Fruit fly (Drosophila melanogaster): ENCODE measurements around the gene CG34409.

The CG34409 gene

dm6 chr3R:9783240-9783917 lies 37.2 kb upstream of the CG34409 start:
- TF ChIP-seq CG7045 (GFP tag; optimal IDR thresholded peaks at IDR 0.05): no peak
- TF ChIP-seq tj (GFP tag; optimal IDR thresholded peaks at IDR 0.05): no peak
- TF ChIP-seq Mnt (GFP tag; optimal IDR thresholded peaks at IDR 0.05): no peak
- no peak for TF ChIP-seq toe (GFP tag; optimal IDR thresholded peaks at IDR 0.05)
- TF ChIP-seq bab1 (GFP tag; optimal IDR thresholded peaks at IDR 0.05): peak; percentile 62
- no peak for TF ChIP-seq pad (GFP tag; optimal IDR thresholded peaks at IDR 0.05)
- TF ChIP-seq cnc (optimal IDR thresholded peaks at IDR 0.05): no peak
- no peak for TF ChIP-seq CG11617 (GFP tag; optimal IDR thresholded peaks at IDR 0.05)
- TF ChIP-seq CG5204 (GFP tag; optimal IDR thresholded peaks at IDR 0.05): no peak
- no peak for TF ChIP-seq Hr96 (GFP tag; optimal IDR thresholded peaks at IDR 0.05)
- TF ChIP-seq CG14711 (tag; optimal IDR thresholded peaks at IDR 0.05): peak; percentile 18
- no peak for TF ChIP-seq CG12768 (GFP tag; optimal IDR thresholded peaks at IDR 0.05)
- TF ChIP-seq CG7101 (tag; optimal IDR thresholded peaks at IDR 0.05): peak; percentile 16
- peak; percentile 37 for TF ChIP-seq CG33017 (tag; optimal IDR thresholded peaks at IDR 0.05)
- TF ChIP-seq CG1620 (GFP tag; optimal IDR thresholded peaks at IDR 0.05): no peak
- no peak for TF ChIP-seq kay (GFP tag; ENCODE audit: borderline replicate concordance)
- no peak for TF ChIP-seq Crg-1 (GFP tag; optimal IDR thresholded peaks at IDR 0.05)
- TF ChIP-seq cic (GFP tag; optimal IDR thresholded peaks at IDR 0.05): no peak
- peak; percentile 0 for TF ChIP-seq ovo (GFP tag; optimal IDR thresholded peaks at IDR 0.05)

DNA sequence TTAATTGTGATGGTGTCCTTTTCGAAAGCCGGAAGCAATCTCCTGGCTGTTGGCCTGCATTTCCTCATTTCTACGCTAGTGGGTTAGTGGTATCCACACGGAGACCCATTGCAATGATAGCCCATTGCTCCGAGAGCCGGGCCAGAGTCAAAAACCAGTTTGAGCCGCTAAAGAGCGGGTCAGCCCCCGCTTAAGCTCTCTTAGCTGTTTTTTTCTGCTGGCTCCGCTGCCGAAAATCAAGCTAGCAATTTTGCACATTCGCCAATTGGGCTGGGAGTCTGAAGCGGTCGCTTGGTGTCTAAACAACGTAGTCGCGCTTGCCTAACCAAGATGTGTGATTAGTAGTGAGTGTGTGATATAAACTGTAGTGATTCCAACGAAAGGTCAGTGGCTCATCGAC lies 33.6 kb upstream of the CG34409 start, which contains the start of gene CG12947:
TSS of gene CG12947 (plus strand) at position 301 of the 400 bp plus-strand sequence.
- TF ChIP-seq CG12768 (GFP tag; optimal IDR thresholded peaks at IDR 0.05) (no peak), Hr96 (GFP tag; optimal IDR thresholded peaks at IDR 0.05) (no peak), Clk (GFP tag; optimal IDR thresholded peaks at IDR 0.05) (no peak), ovo (GFP tag; optimal IDR thresholded peaks at IDR 0.05) (no peak), Mnt (GFP tag; optimal IDR thresholded peaks at IDR 0.05) (no peak), CG7045 (GFP tag; optimal IDR thresholded peaks at IDR 0.05) (no peak), bab1 (GFP tag; optimal IDR thresholded peaks at IDR 0.05) (no peak), toe (GFP tag; optimal IDR thresholded peaks at IDR 0.05) (no peak), cnc (optimal IDR thresholded peaks at IDR 0.05) (no peak), CG14711 (tag; optimal IDR thresholded peaks at IDR 0.05) (no peak), cic (GFP tag; optimal IDR thresholded peaks at IDR 0.05) (no peak), CG11617 (GFP tag; optimal IDR thresholded peaks at IDR 0.05) (no peak), CG1620 (GFP tag; optimal IDR thresholded peaks at IDR 0.05) (no peak), CG7101 (tag; optimal IDR thresholded peaks at IDR 0.05) (no peak), kay (GFP tag; ENCODE audit: borderline replicate concordance) (no peak)

- TF ChIP-seq CG14711 (tag; optimal IDR thresholded peaks at IDR 0.05) (peak; percentile 69), kay (GFP tag; ENCODE audit: borderline replicate concordance) (no peak), bab1 (GFP tag; optimal IDR thresholded peaks at IDR 0.05) (peak; percentile 93), Crg-1 (GFP tag; optimal IDR thresholded peaks at IDR 0.05) (peak; percentile 93), cnc (optimal IDR thresholded peaks at IDR 0.05) (no peak), CG1620 (GFP tag; optimal IDR thresholded peaks at IDR 0.05) (peak; percentile 94), Hr96 (GFP tag; optimal IDR thresholded peaks at IDR 0.05) (peak; percentile 87), CG5204 (GFP tag; optimal IDR thresholded peaks at IDR 0.05) (no peak), cic (GFP tag; optimal IDR thresholded peaks at IDR 0.05) (peak; percentile 74), Clk (GFP tag; optimal IDR thresholded peaks at IDR 0.05) (peak; percentile 62), tj (GFP tag; optimal IDR thresholded peaks at IDR 0.05) (peak; percentile 50), toe (GFP tag; optimal IDR thresholded peaks at IDR 0.05) (peak; percentile 92), CG11617 (GFP tag; optimal IDR thresholded peaks at IDR 0.05) (peak; percentile 83), Mnt (GFP tag; optimal IDR thresholded peaks at IDR 0.05) (peak; percentile 90), pad (GFP tag; optimal IDR thresholded peaks at IDR 0.05) (peak; percentile 71), CG7045 (GFP tag; optimal IDR thresholded peaks at IDR 0.05) (peak; percentile 42), CG12768 (GFP tag; optimal IDR thresholded peaks at IDR 0.05) (peak; percentile 70), CG7101 (tag; optimal IDR thresholded peaks at IDR 0.05) (peak; percentile 86), ovo (GFP tag; optimal IDR thresholded peaks at IDR 0.05) (peak; percentile 73), CG33017 (tag; optimal IDR thresholded peaks at IDR 0.05) (peak; percentile 53)
These were observed 31.8 kb upstream of the CG34409 start, which contains the start of gene RpS29 for dm6 chr3R:9777941-9778360. TSS of gene RpS29 (plus strand) at chr3R:9778042.

DNA sequence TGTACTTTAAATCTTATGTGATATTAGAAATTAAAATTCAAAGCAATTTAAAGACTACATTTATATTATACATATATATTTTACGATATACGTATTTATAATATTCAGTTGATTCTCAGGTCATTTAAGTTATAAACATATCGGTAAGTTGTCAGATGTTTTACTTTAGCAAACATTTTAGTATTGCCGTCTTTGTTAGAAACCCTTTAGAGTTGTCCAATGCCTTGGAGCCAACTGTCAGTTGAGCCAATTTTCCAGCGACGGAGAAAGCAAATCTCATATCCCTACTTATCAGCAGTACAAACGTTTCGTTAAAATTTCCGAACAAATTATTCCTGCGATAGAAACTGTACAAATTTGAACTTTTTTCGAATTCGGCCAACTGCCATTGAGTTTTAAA lies 28.7 kb upstream of the CG34409 start, which contains the start of gene topi:
TSS of gene topi (plus strand) at position 301 of the 400 bp plus-strand sequence.
- TF ChIP-seq CG5204 (GFP tag; optimal IDR thresholded peaks at IDR 0.05): no peak
- TF ChIP-seq bab1 (GFP tag; optimal IDR thresholded peaks at IDR 0.05): no peak
- no peak for TF ChIP-seq tj (GFP tag; optimal IDR thresholded peaks at IDR 0.05)
- TF ChIP-seq toe (GFP tag; optimal IDR thresholded peaks at IDR 0.05): no peak
- TF ChIP-seq CG12768 (GFP tag; optimal IDR thresholded peaks at IDR 0.05): no peak
- no peak for TF ChIP-seq CG11617 (GFP tag; optimal IDR thresholded peaks at IDR 0.05)
- TF ChIP-seq pad (GFP tag; optimal IDR thresholded peaks at IDR 0.05): no peak
- no peak for TF ChIP-seq ovo (GFP tag; optimal IDR thresholded peaks at IDR 0.05)
- TF ChIP-seq Mnt (GFP tag; optimal IDR thresholded peaks at IDR 0.05): no peak
- TF ChIP-seq CG7045 (GFP tag; optimal IDR thresholded peaks at IDR 0.05): no peak
- TF ChIP-seq cic (GFP tag; optimal IDR thresholded peaks at IDR 0.05): no peak
- TF ChIP-seq Hr96 (GFP tag; optimal IDR thresholded peaks at IDR 0.05): no peak
- no peak for TF ChIP-seq CG33017 (tag; optimal IDR thresholded peaks at IDR 0.05)
- no peak for TF ChIP-seq kay (GFP tag; ENCODE audit: borderline replicate concordance)
- no peak for TF ChIP-seq CG1620 (GFP tag; optimal IDR thresholded peaks at IDR 0.05)
- no peak for TF ChIP-seq CG7101 (tag; optimal IDR thresholded peaks at IDR 0.05)
- TF ChIP-seq Clk (GFP tag; optimal IDR thresholded peaks at IDR 0.05): no peak

DNA sequence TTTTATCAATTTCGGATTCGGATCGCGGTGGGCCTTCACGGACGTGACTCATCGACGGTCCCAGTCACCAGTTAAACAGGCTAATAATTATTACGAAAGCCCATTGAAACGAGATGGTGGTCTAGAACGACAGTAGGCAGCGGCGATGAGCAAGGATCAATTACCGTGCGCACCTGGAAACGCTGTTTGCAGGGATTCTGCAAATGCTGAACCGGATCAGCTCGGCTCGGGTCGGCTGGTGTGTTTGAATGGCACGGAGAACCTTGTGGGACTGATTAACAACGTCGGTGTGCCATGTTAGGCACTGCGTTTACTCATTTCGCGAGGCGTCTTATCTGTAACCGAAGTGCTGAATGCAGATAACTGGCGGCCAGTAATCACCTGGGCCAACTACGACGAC lies 28.0 kb upstream of the CG34409 start, which contains the start of gene Whamy:
TSS of gene Whamy (minus strand) at position 273 of the 400 bp plus-strand sequence.
- TF ChIP-seq cic (GFP tag; optimal IDR thresholded peaks at IDR 0.05) (peak; percentile 92), Hr96 (GFP tag; optimal IDR thresholded peaks at IDR 0.05) (no peak), tj (GFP tag; optimal IDR thresholded peaks at IDR 0.05) (no peak), Mnt (GFP tag; optimal IDR thresholded peaks at IDR 0.05) (peak; percentile 36), CG11617 (GFP tag; optimal IDR thresholded peaks at IDR 0.05) (no peak), CG5204 (GFP tag; optimal IDR thresholded peaks at IDR 0.05) (no peak), toe (GFP tag; optimal IDR thresholded peaks at IDR 0.05) (no peak), cnc (optimal IDR thresholded peaks at IDR 0.05) (no peak), CG1620 (GFP tag; optimal IDR thresholded peaks at IDR 0.05) (no peak), kay (GFP tag; ENCODE audit: borderline replicate concordance) (no peak), CG33017 (tag; optimal IDR thresholded peaks at IDR 0.05) (peak; percentile 12), pad (GFP tag; optimal IDR thresholded peaks at IDR 0.05) (no peak), CG7101 (tag; optimal IDR thresholded peaks at IDR 0.05) (no peak), Crg-1 (GFP tag; optimal IDR thresholded peaks at IDR 0.05) (no peak), CG12768 (GFP tag; optimal IDR thresholded peaks at IDR 0.05) (peak; percentile 5), Clk (GFP tag; optimal IDR thresholded peaks at IDR 0.05) (no peak), bab1 (GFP tag; optimal IDR thresholded peaks at IDR 0.05) (no peak), CG7045 (GFP tag; optimal IDR thresholded peaks at IDR 0.05) (no peak), CG14711 (tag; optimal IDR thresholded peaks at IDR 0.05) (no peak), ovo (GFP tag; optimal IDR thresholded peaks at IDR 0.05) (no peak)

All from whole organism, adult.